Fruit fly (Drosophila melanogaster): ENCODE measurements around the gene HDAC11.

HDAC11 gene

dm6 chr3R:24809576-24810279 is 46.3 kb downstream of the HDAC11 start (continued):
- 0 out of 2 replicates have a peak, but pooled peaks have one; percentile 12 for TF ChIP-seq rib (GFP tag; IDR thresholded peaks at IDR 0.05)
- peak; percentile 10 for TF ChIP-seq CG12744 (GFP tag; optimal IDR thresholded peaks at IDR 0.05)
- TF ChIP-seq CG12071 (GFP tag; optimal IDR thresholded peaks at IDR 0.05) = peak; percentile 59
- TF ChIP-seq CG7987 (GFP tag; optimal IDR thresholded peaks at IDR 0.05) = peak; percentile 71
- 0 out of 3 replicates have a peak, but pooled peaks have one; percentile 11 for TF ChIP-seq CG11695 (GFP tag; IDR thresholded peaks at IDR 0.05)
- TF ChIP-seq CrebB (tag; optimal IDR thresholded peaks at IDR 0.05) = peak; percentile 59
- peak; percentile 76 for TF ChIP-seq fd64A (GFP tag; optimal IDR thresholded peaks at IDR 0.05)
- TF ChIP-seq hkb (optimal IDR thresholded peaks at IDR 0.05) = no peak
- TF ChIP-seq hkb (GFP tag; IDR thresholded peaks at IDR 0.05) = peak; percentile 33; the same call in 1 of the 2 replicates
- TF ChIP-seq CG6683 (GFP tag; optimal IDR thresholded peaks at IDR 0.05) = peak; percentile 43
- TF ChIP-seq CoRest (tag; optimal IDR thresholded peaks at IDR 0.05) = no peak
- peak; percentile 69 for TF ChIP-seq CG6765 (GFP tag; optimal IDR thresholded peaks at IDR 0.05)
- no peak for TF ChIP-seq Drgx (GFP tag; IDR thresholded peaks at IDR 0.05)
- TF ChIP-seq CG10267 (tag; optimal IDR thresholded peaks at IDR 0.05) = peak; percentile 2
- peak; percentile 57 for TF ChIP-seq CG14710 (tag; optimal IDR thresholded peaks at IDR 0.05)
- TF ChIP-seq CG4328 (GFP tag; optimal IDR thresholded peaks at IDR 0.05) = peak; percentile 61
- TF ChIP-seq Mes4 (GFP tag; optimal IDR thresholded peaks at IDR 0.05) = no peak
- TF ChIP-seq salm (tag; optimal IDR thresholded peaks at IDR 0.05) = peak; percentile 57
- no peak for TF ChIP-seq Hmx (GFP tag; optimal IDR thresholded peaks at IDR 0.05)
- TF ChIP-seq CG4617 (GFP tag; optimal IDR thresholded peaks at IDR 0.05; ENCODE audit: borderline replicate concordance) = no peak
- TF ChIP-seq CG10209 (GFP tag; optimal IDR thresholded peaks at IDR 0.05) = peak; percentile 63
- TF ChIP-seq CG31388 (GFP tag; optimal IDR thresholded peaks at IDR 0.05) = no peak
- TF ChIP-seq bsh (GFP tag; optimal IDR thresholded peaks at IDR 0.05) = peak in 1 of 2 experiments; percentile 59
- TF ChIP-seq kni (GFP tag; optimal IDR thresholded peaks at IDR 0.05) = peak; percentile 62
- TF ChIP-seq CG12236 (GFP tag; optimal IDR thresholded peaks at IDR 0.05) = peak; percentile 41
- TF ChIP-seq chinmo (GFP tag; IDR thresholded peaks at IDR 0.05; ENCODE audit: partially characterized antibody) = 0 out of 4 replicates have a peak, but pooled peaks have one; percentile 21
- peak; percentile 52 for TF ChIP-seq nerfin-1 (tag; optimal IDR thresholded peaks at IDR 0.05)
- TF ChIP-seq CG30403 (GFP tag; optimal IDR thresholded peaks at IDR 0.05) = no peak
- peak; percentile 65 for TF ChIP-seq CG13296 (GFP tag; optimal IDR thresholded peaks at IDR 0.05)
- no peak for TF ChIP-seq CG11504 (tag; optimal IDR thresholded peaks at IDR 0.05)
- TF ChIP-seq CG12104 (GFP tag; optimal IDR thresholded peaks at IDR 0.05) = peak; percentile 24
- no peak for TF ChIP-seq ara (GFP tag; IDR thresholded peaks at IDR 0.05)
- TF ChIP-seq CG1529 (GFP tag; optimal IDR thresholded peaks at IDR 0.05) = peak; percentile 39
- TF ChIP-seq dmrt11E (tag; optimal IDR thresholded peaks at IDR 0.05) = peak; percentile 12
- TF ChIP-seq CG6689 (GFP tag; IDR thresholded peaks at IDR 0.05) = no peak
- peak; percentile 3 for TF ChIP-seq CG7928 (GFP tag; optimal IDR thresholded peaks at IDR 0.05)
- no peak for TF ChIP-seq CG9215 (GFP tag; IDR thresholded peaks at IDR 0.05)
- peak; percentile 40 for TF ChIP-seq tup (GFP tag; optimal IDR thresholded peaks at IDR 0.05)
- peak; percentile 54 for TF ChIP-seq CG4707 (GFP tag; optimal IDR thresholded peaks at IDR 0.05)
- no peak for TF ChIP-seq sisA (GFP tag; IDR thresholded peaks at IDR 0.05)
- TF ChIP-seq CG34376 (GFP tag; optimal IDR thresholded peaks at IDR 0.05) = peak; percentile 83
- TF ChIP-seq CG18476 (GFP tag; optimal IDR thresholded peaks at IDR 0.05) = no peak
- TF ChIP-seq eyg (GFP tag; optimal IDR thresholded peaks at IDR 0.05) = peak; percentile 14
- TF ChIP-seq insv (GFP tag; optimal IDR thresholded peaks at IDR 0.05) = peak in 1 of 2 experiments; percentile 19
- no peak for TF ChIP-seq Dbx (GFP tag; IDR thresholded peaks at IDR 0.05)
- no peak for TF ChIP-seq CG10959 (GFP tag; IDR thresholded peaks at IDR 0.05)
- TF ChIP-seq wek (GFP tag; optimal IDR thresholded peaks at IDR 0.05) = peak; percentile 75
- peak; percentile 16 for TF ChIP-seq Dek (tag; optimal IDR thresholded peaks at IDR 0.05)
- TF ChIP-seq sr (GFP tag; IDR thresholded peaks at IDR 0.05) = peak; percentile 29; the same call in 1 of the 3 replicates
